Worm (Caenorhabditis elegans): ENCODE data around the gene srx-19.

DNA sequence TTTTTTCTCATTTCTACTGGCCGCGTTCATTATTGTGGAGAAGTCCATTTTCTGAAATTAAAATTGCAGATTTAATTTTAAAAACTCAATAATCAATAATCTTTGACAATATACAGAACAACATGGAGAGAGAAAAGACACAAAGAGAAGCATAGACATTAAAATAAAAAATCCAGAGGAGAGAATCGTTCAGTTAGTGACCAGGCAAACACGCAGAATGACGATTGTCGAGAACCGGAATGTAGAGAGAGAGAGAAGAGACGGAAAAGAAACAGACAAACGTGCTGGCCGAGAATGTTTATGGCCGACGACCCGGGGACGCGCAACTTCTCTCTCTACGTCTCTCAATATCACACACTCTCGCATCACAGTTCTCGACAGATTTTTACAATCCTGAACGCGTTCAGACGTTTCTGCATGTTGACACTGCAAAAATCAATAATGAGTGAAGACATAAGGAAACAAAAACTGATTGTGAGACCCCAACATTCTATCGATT lies 14.6 kb downstream of the srx-19 start, which contains the start of the genes T05A12.3 and T05A12.4:
- TF ChIP-seq dao-5 (tag; optimal IDR thresholded peaks at IDR 0.05) (no peak), him-1 (tag; optimal IDR thresholded peaks at IDR 0.05) (no peak)

Measured in whole organism, L4/young adult.